Worm (Caenorhabditis elegans) whole organism, L1 larva: ENCODE data around the gene rer-1.

Experiments used
- C04F5.9 ChIP-seq: sonication (generic microtip); optimal IDR thresholded peaks from 2 replicates; lab custom pipeline; 2016; ENCODE audit warnings: missing genetic modification characterization, missing compliant biosample characterization
- C34B4.2 ChIP-seq: sonication (generic microtip); optimal IDR thresholded peaks from 2 replicates; lab custom pipeline; 2017; ENCODE audit warnings: mild to moderate bottlenecking, missing genetic modification characterization, missing compliant biosample characterization
- aly-2 ChIP-seq: fragments of 150-350 bp; optimal IDR thresholded peaks from 2 replicates; lab custom pipeline; 2014; ENCODE audit warnings: missing biosample characterization, missing genetic modification characterization
- ama-1 ChIP-seq: fragments of 150-350 bp; optimal IDR thresholded peaks from 2 replicates; lab custom pipeline; 2014
- ceh-63 ChIP-seq: fragments of 200-800 bp; sonication (Bioruptor generic); optimal IDR thresholded peaks from 2 replicates; lab custom pipeline; 2018; ENCODE audit warnings: mild to moderate bottlenecking, missing genetic modification characterization, missing compliant biosample characterization
- ceh-82 ChIP-seq, 3 experiments: fragments of 150-350 bp in 1 of 3; sonication (generic microtip) in 2 of 3; optimal IDR thresholded peaks; 2 replicates each; lab custom pipeline; 2014 to 2017; ENCODE audit warnings: missing biosample characterization in 3 of 3, missing genetic modification characterization in 3 of 3
- dsc-1 ChIP-seq: sonication (generic microtip); optimal IDR thresholded peaks from 2 replicates; lab custom pipeline; 2016; ENCODE audit warnings: mild to moderate bottlenecking, missing genetic modification characterization, missing compliant biosample characterization
- efl-3 ChIP-seq: fragments of 200-800 bp; sonication (Bioruptor generic); optimal IDR thresholded peaks from 2 replicates; lab custom pipeline; 2018; ENCODE audit warnings: mild to moderate bottlenecking, missing genetic modification characterization, missing compliant biosample characterization
- egl-13 ChIP-seq: sonication (generic microtip); optimal IDR thresholded peaks from 2 replicates; lab custom pipeline; 2016; ENCODE audit warnings: missing genotype, missing genetic modification reagents, missing genetic modification characterization, missing compliant biosample characterization
- elt-2 ChIP-seq: sonication (generic microtip); optimal IDR thresholded peaks from 2 replicates; lab custom pipeline; 2016; ENCODE audit warnings: missing genetic modification characterization, mild to moderate bottlenecking, inconsistent platforms, missing compliant biosample characterization, missing genetic modification reagents
- ets-5 ChIP-seq: fragments of 200-800 bp; sonication (Bioruptor generic); IDR thresholded peaks from 2 replicates; pipeline ENCODE4 v1.3.6; 2022; ENCODE audit warnings: missing genetic modification characterization, missing compliant biosample characterization
- fkh-4 ChIP-seq: sonication (generic microtip); optimal IDR thresholded peaks from 2 replicates; lab custom pipeline; 2016; ENCODE audit warnings: missing compliant biosample characterization, missing genetic modification characterization, borderline replicate concordance
- fkh-8 ChIP-seq: sonication (generic microtip); optimal IDR thresholded peaks from 2 replicates; lab custom pipeline; 2016; ENCODE audit warnings: mild to moderate bottlenecking, missing genetic modification characterization, missing compliant biosample characterization
- hlh-17 ChIP-seq: fragments of 200-800 bp; sonication (Bioruptor generic); optimal IDR thresholded peaks from 2 replicates; lab custom pipeline; 2018; ENCODE audit warnings: missing genetic modification characterization, mild to moderate bottlenecking, missing compliant biosample characterization, moderate library complexity, borderline replicate concordance
- hlh-4 ChIP-seq: sonication (generic microtip); optimal IDR thresholded peaks from 2 replicates; lab custom pipeline; 2016; ENCODE audit warnings: mild to moderate bottlenecking, missing genetic modification characterization, missing compliant biosample characterization
- hpl-2 ChIP-seq: fragments of 150-350 bp; optimal IDR thresholded peaks from 2 replicates; lab custom pipeline; 2014; ENCODE audit warnings: missing biosample characterization, missing genetic modification reagents, missing genetic modification characterization
- irx-1 ChIP-seq: sonication (generic microtip); optimal IDR thresholded peaks from 2 replicates; lab custom pipeline; 2016; ENCODE audit warnings: missing genetic modification characterization, missing compliant biosample characterization
- isw-1 ChIP-seq: fragments of 200-800 bp; sonication (Bioruptor generic); IDR thresholded peaks from 2 replicates; pipeline ENCODE4 v1.3.6; 2022; ENCODE audit warnings: missing genetic modification characterization, missing compliant biosample characterization
- lin-13 ChIP-seq: fragments of 150-350 bp; optimal IDR thresholded peaks from 2 replicates; lab custom pipeline; 2014; ENCODE audit warnings: missing biosample characterization, missing genetic modification reagents, missing genetic modification characterization
- lin-14 ChIP-seq: fragments of 200-800 bp; sonication (Bioruptor generic); optimal IDR thresholded peaks from 2 replicates; lab custom pipeline; 2018; ENCODE audit warnings: mild to moderate bottlenecking, missing genetic modification characterization, moderate library complexity, missing compliant biosample characterization
- lin-39 ChIP-seq: fragments of 150-350 bp; optimal IDR thresholded peaks from 2 replicates; lab custom pipeline; 2014; ENCODE audit warnings: missing biosample characterization, missing genetic modification reagents, missing genetic modification characterization
- lir-3 ChIP-seq: sonication (generic microtip); optimal IDR thresholded peaks from 2 replicates; lab custom pipeline; 2016; ENCODE audit warnings: mild to moderate bottlenecking, missing genetic modification characterization, moderate library complexity, missing compliant biosample characterization; ENCODE audit not compliant: poor library complexity
- lsy-2 ChIP-seq, 2 experiments: fragments of 150-350 bp; optimal IDR thresholded peaks; 2 replicates each; lab custom pipeline; 2014; ENCODE audit warnings: missing biosample characterization in 2 of 2, missing genetic modification characterization in 2 of 2
- mdl-1 ChIP-seq, 2 experiments: fragments of 150-350 bp; optimal IDR thresholded peaks; 2 replicates each; lab custom pipeline; 2014 to 2017; ENCODE audit warnings: missing biosample characterization in 2 of 2, missing genetic modification characterization in 2 of 2, inconsistent platforms in 1 of 2
- nhr-11 ChIP-seq: fragments of 150-350 bp; optimal IDR thresholded peaks from 2 replicates; lab custom pipeline; 2014; ENCODE audit warnings: missing biosample characterization, missing genetic modification characterization
- nhr-12 ChIP-seq: sonication (generic microtip); optimal IDR thresholded peaks from 2 replicates; lab custom pipeline; 2017; ENCODE audit warnings: missing biosample characterization, missing genetic modification characterization
- nhr-20 ChIP-seq: sonication (generic microtip); optimal IDR thresholded peaks from 2 replicates; lab custom pipeline; 2016; ENCODE audit warnings: mild to moderate bottlenecking, missing genetic modification characterization, missing compliant biosample characterization
- nhr-237 ChIP-seq: fragments of 150-350 bp; optimal IDR thresholded peaks from 2 replicates; lab custom pipeline; 2014; ENCODE audit warnings: missing biosample characterization, missing genetic modification characterization
- nhr-47 ChIP-seq: sonication (generic microtip); optimal IDR thresholded peaks from 2 replicates; lab custom pipeline; 2016; ENCODE audit warnings: mild to moderate bottlenecking, missing genetic modification characterization, moderate library complexity, missing compliant biosample characterization
- nhr-71 ChIP-seq: sonication (generic microtip); optimal IDR thresholded peaks from 2 replicates; lab custom pipeline; 2016; ENCODE audit warnings: mild to moderate bottlenecking, missing genetic modification characterization, moderate library complexity, missing compliant biosample characterization
- nhr-76 ChIP-seq: sonication (generic microtip); optimal IDR thresholded peaks from 2 replicates; lab custom pipeline; 2017; ENCODE audit warnings: missing biosample characterization, missing genetic modification characterization
- nhr-84 ChIP-seq: sonication (generic microtip); optimal IDR thresholded peaks from 2 replicates; lab custom pipeline; 2017; ENCODE audit warnings: missing biosample characterization, missing genetic modification characterization
- pag-3 ChIP-seq: sonication (generic microtip); optimal IDR thresholded peaks from 2 replicates; lab custom pipeline; 2017; ENCODE audit warnings: missing genetic modification characterization, mild to moderate bottlenecking, missing compliant biosample characterization, antibody characterized with exemption, borderline replicate concordance; ENCODE audit not compliant: insufficient read depth
- pax-3 ChIP-seq: fragments of 200-800 bp; sonication (Bioruptor generic); optimal IDR thresholded peaks from 2 replicates; lab custom pipeline; 2018; ENCODE audit warnings: mild to moderate bottlenecking, missing genetic modification characterization, moderate library complexity, missing compliant biosample characterization
- skn-1 ChIP-seq: fragments of 150-350 bp; optimal IDR thresholded peaks from 2 replicates; lab custom pipeline; 2014; ENCODE audit warnings: missing biosample characterization, missing genetic modification characterization
- snu-23 ChIP-seq: sonication (generic microtip); optimal IDR thresholded peaks from 2 replicates; lab custom pipeline; 2016; ENCODE audit warnings: missing genetic modification characterization, missing compliant biosample characterization
- sox-4 ChIP-seq: sonication (generic microtip); optimal IDR thresholded peaks from 2 replicates; lab custom pipeline; 2016; ENCODE audit warnings: missing genetic modification characterization, missing compliant biosample characterization
- tlp-1 ChIP-seq: fragments of 150-350 bp; optimal IDR thresholded peaks from 2 replicates; lab custom pipeline; 2014; ENCODE audit warnings: missing biosample characterization, missing genetic modification characterization
- vab-15 ChIP-seq: sonication (generic microtip); optimal IDR thresholded peaks from 2 replicates; lab custom pipeline; 2017; ENCODE audit warnings: missing genotype, mild to moderate bottlenecking, missing genetic modification characterization, missing compliant biosample characterization
- zip-4 ChIP-seq: fragments of 200-800 bp; sonication (Bioruptor generic); optimal IDR thresholded peaks from 2 replicates; lab custom pipeline; 2018; ENCODE audit warnings: mild to moderate bottlenecking, missing genetic modification characterization, moderate library complexity, missing compliant biosample characterization

rer-1 gene

ce11 chrII:8789828-8790558 is 21.2 kb upstream of the rer-1 start, which contains the start of gene F07H5.13 (continued):
- peak; percentile 35 to 38 for TF ChIP-seq lsy-2 (tag; optimal IDR thresholded peaks at IDR 0.05; lab: Kevin White, UChicago)
- TF ChIP-seq aly-2 (tag; lab: Kevin White, UChicago), result peak; percentile 83
- TF ChIP-seq vab-15 (tag; lab: Kevin White, UChicago), result no peak

ce11 chrII:8792640-8793039 is 18.5 kb upstream of the rer-1 start, which contains the start of gene idpa-2:
idpa-2 (minus strand) TSS chrII:8792740.
- TF ChIP-seq pag-3 (tag; lab: Kevin White, UChicago), result no peak

ce11 chrII:8794072-8794471 is 17.1 kb upstream of the rer-1 start, which contains the start of gene F07H5.7:
F07H5.7 (minus strand) TSS chrII:8794172.
- TF ChIP-seq dsc-1 (tag; lab: Kevin White, UChicago) (no peak), nhr-237 (tag; lab: Kevin White, UChicago) (no peak), fkh-4 (tag; lab: Kevin White, UChicago) (no peak), lin-14 (GFP tag; lab: Kevin White, UChicago) (no peak), hlh-17 (GFP tag; lab: Kevin White, UChicago) (no peak), sox-4 (tag; lab: Kevin White, UChicago) (no peak), snu-23 (GFP tag; lab: Kevin White, UChicago) (no peak), isw-1 (no peak), tlp-1 (tag; lab: Kevin White, UChicago) (no peak), lin-13 (no peak)

- TF ChIP-seq ama-1 (lab: Kevin White, UChicago), result no peak
- TF ChIP-seq pax-3 (tag; lab: Kevin White, UChicago), result peak; percentile 55
- no peak for TF ChIP-seq ets-5
- peak; percentile 3 for TF ChIP-seq fkh-4 (tag; lab: Kevin White, UChicago)
- peak; percentile 15 for TF ChIP-seq fkh-8 (tag; lab: Kevin White, UChicago)
- peak; percentile 50 for TF ChIP-seq nhr-47 (tag; lab: Kevin White, UChicago)
- TF ChIP-seq sox-4 (tag; lab: Kevin White, UChicago), result peak; percentile 33
- no peak for TF ChIP-seq mdl-1 (tag; optimal IDR thresholded peaks at IDR 0.05; lab: Kevin White, UChicago)
- no peak for TF ChIP-seq nhr-84 (tag; lab: Kevin White, UChicago)
- no peak for TF ChIP-seq vab-15 (tag; lab: Kevin White, UChicago)
- peak; percentile 24 for TF ChIP-seq nhr-11 (tag; lab: Kevin White, UChicago)
- TF ChIP-seq hlh-4 (tag; lab: Kevin White, UChicago), result no peak
- no peak for TF ChIP-seq lin-14 (GFP tag; lab: Kevin White, UChicago)
- no peak for TF ChIP-seq elt-2 (tag; lab: Kevin White, UChicago)
- TF ChIP-seq dsc-1 (tag; lab: Kevin White, UChicago), result peak; percentile 91
- TF ChIP-seq nhr-71 (tag; lab: Kevin White, UChicago), result peak; percentile 22
- no peak for TF ChIP-seq zip-4 (GFP tag; lab: Kevin White, UChicago)
Observed at ce11 chrII:8795227-8795626, 15.9 kb upstream of the rer-1 start.

- no peak for TF ChIP-seq aly-2 (tag; lab: Kevin White, UChicago)
- no peak for TF ChIP-seq hlh-4 (tag; lab: Kevin White, UChicago)
- no peak for TF ChIP-seq lin-39 (tag; lab: Kevin White, UChicago)
- TF ChIP-seq fkh-8 (tag; lab: Kevin White, UChicago), result peak; percentile 95
- no peak for TF ChIP-seq efl-3 (GFP tag; lab: Kevin White, UChicago)
- peak; percentile 48 to 68 (median 65) for TF ChIP-seq ceh-82 (tag; optimal IDR thresholded peaks at IDR 0.05; lab: Kevin White, UChicago)
- TF ChIP-seq nhr-237 (tag; lab: Kevin White, UChicago), result no peak
- TF ChIP-seq ceh-63 (GFP tag; lab: Kevin White, UChicago), result no peak
- peak; percentile 56 for TF ChIP-seq nhr-20 (tag; lab: Kevin White, UChicago)
- no peak for TF ChIP-seq hlh-17 (GFP tag; lab: Kevin White, UChicago)
- TF ChIP-seq C34B4.2 (tag; lab: Kevin White, UChicago), result no peak
- TF ChIP-seq lir-3 (tag; lab: Kevin White, UChicago), result peak; percentile 14
- TF ChIP-seq C04F5.9, result no peak
- TF ChIP-seq nhr-76, result no peak
- TF ChIP-seq lsy-2 (tag; optimal IDR thresholded peaks at IDR 0.05; lab: Kevin White, UChicago), result peak; percentile 45 to 50
- TF ChIP-seq nhr-12, result no peak
- no peak for TF ChIP-seq hpl-2 (GFP tag; lab: Kevin White, UChicago)
- no peak for TF ChIP-seq vab-15 (tag; lab: Kevin White, UChicago)
- peak; percentile 90 for TF ChIP-seq egl-13
- TF ChIP-seq irx-1, result peak; percentile 54
- no peak for TF ChIP-seq nhr-84 (tag; lab: Kevin White, UChicago)
- TF ChIP-seq skn-1 (tag; lab: Kevin White, UChicago), result peak; percentile 6
Observed at ce11 chrII:8796391-8796790, 14.8 kb upstream of the rer-1 start.
